Fruit fly (Drosophila melanogaster): ENCODE measurements around the gene Gr93b.

Gene Gr93b

DNA sequence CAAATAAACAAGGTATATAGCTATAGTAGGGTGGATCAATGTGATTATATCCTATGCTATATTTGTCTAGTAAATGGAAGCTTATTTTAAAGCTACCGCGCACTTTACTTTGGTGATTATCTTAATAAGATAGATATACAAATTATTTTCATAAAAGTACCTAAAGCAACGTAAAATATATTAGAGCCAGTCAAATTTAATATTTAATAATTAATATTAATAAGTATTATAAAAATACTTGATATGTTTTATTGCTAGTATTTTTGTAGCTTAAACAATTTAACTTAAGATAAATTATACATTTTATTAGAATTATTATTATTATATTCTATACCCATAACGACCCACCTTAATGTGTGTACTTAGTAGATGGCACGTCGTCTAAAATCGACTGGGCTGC lies 3.9 kb downstream of the Gr93b start:
- no peak for TF ChIP-seq CG16813 (GFP tag; IDR thresholded peaks at IDR 0.05; ENCODE audit: partially characterized antibody)
- no peak for TF ChIP-seq CG9797 (GFP tag; optimal IDR thresholded peaks at IDR 0.05)
- TF ChIP-seq CG12391 (tag; optimal IDR thresholded peaks at IDR 0.05) = peak; percentile 38
- no peak for TF ChIP-seq tna (GFP tag; IDR thresholded peaks at IDR 0.05; ENCODE audit: partially characterized antibody)
- TF ChIP-seq Poxn (GFP tag; IDR thresholded peaks at IDR 0.05) = no peak
- no peak for TF ChIP-seq CG2889 (GFP tag; IDR thresholded peaks at IDR 0.05)
- peak; percentile 19 for TF ChIP-seq fd96Cb (tag; optimal IDR thresholded peaks at IDR 0.05)
- peak; percentile 13 for TF ChIP-seq CG9727 (GFP tag; optimal IDR thresholded peaks at IDR 0.05)
- no peak for TF ChIP-seq Hmr (GFP tag; optimal IDR thresholded peaks at IDR 0.05)
- no peak for TF ChIP-seq seq (GFP tag; IDR thresholded peaks at IDR 0.05)
- no peak for TF ChIP-seq twi (tag; optimal IDR thresholded peaks at IDR 0.05)
- TF ChIP-seq BEAF-32 (GFP tag; optimal IDR thresholded peaks at IDR 0.05) = no peak
- TF ChIP-seq H2.0 (GFP tag; IDR thresholded peaks at IDR 0.05) = no peak
- TF ChIP-seq chn (GFP tag; optimal IDR thresholded peaks at IDR 0.05) = no peak
- peak; percentile 7 for TF ChIP-seq caup (GFP tag; optimal IDR thresholded peaks at IDR 0.05; ENCODE audit: severe bottlenecking)
- TF ChIP-seq Dref (GFP tag; IDR thresholded peaks at IDR 0.05) = no peak
- no peak for TF ChIP-seq ems (GFP tag; optimal IDR thresholded peaks at IDR 0.05)
- peak; percentile 73 for TF ChIP-seq CG2678 (tag; optimal IDR thresholded peaks at IDR 0.05)
- peak; percentile 38 for TF ChIP-seq CG15269 (tag; optimal IDR thresholded peaks at IDR 0.05)
- peak; percentile 52 for TF ChIP-seq CG2712 (tag; optimal IDR thresholded peaks at IDR 0.05)
- peak; percentile 33 for TF ChIP-seq BtbVII (GFP tag; optimal IDR thresholded peaks at IDR 0.05)
- no peak for TF ChIP-seq amos (GFP tag; IDR thresholded peaks at IDR 0.05; ENCODE audit: partially characterized antibody)
- TF ChIP-seq CG1647 (GFP tag; optimal IDR thresholded peaks at IDR 0.05) = no peak
- no peak for TF ChIP-seq HLH54F (GFP tag; optimal IDR thresholded peaks at IDR 0.05)
- no peak for TF ChIP-seq ken (GFP tag; IDR thresholded peaks at IDR 0.05)
- TF ChIP-seq D19A (tag; optimal IDR thresholded peaks at IDR 0.05) = peak; percentile 53
- no peak for TF ChIP-seq esg (GFP tag; conservative IDR thresholded peaks at IDR 0.05)
- peak; percentile 34 for TF ChIP-seq phol (tag; optimal IDR thresholded peaks at IDR 0.05)
- 0 out of 3 replicates have a peak, but pooled peaks have one; percentile 15 for TF ChIP-seq row (GFP tag; IDR thresholded peaks at IDR 0.05)
- TF ChIP-seq Sox102F (GFP tag; optimal IDR thresholded peaks at IDR 0.05) = peak; percentile 53
- no peak for TF ChIP-seq Myb (GFP tag; optimal IDR thresholded peaks at IDR 0.05)
- TF ChIP-seq CG17361 (GFP tag; IDR thresholded peaks at IDR 0.05) = peak; percentile 51; the same call in 1 of the 3 replicates
- TF ChIP-seq CG18262 (tag; optimal IDR thresholded peaks at IDR 0.05) = peak; percentile 63
- TF ChIP-seq CG31441 (GFP tag; IDR thresholded peaks at IDR 0.05) = peak; percentile 54
- peak; percentile 61 for TF ChIP-seq CG13424 (tag; optimal IDR thresholded peaks at IDR 0.05)
- TF ChIP-seq odd (GFP tag; optimal IDR thresholded peaks at IDR 0.05) = peak; percentile 15
- no peak for TF ChIP-seq scrt (GFP tag; optimal IDR thresholded peaks at IDR 0.05)
- no peak for TF ChIP-seq CG7556 (GFP tag; optimal IDR thresholded peaks at IDR 0.05)
- no peak for TF ChIP-seq Hr78 (GFP tag; optimal IDR thresholded peaks at IDR 0.05)
- TF ChIP-seq bcd (GFP tag; optimal IDR thresholded peaks at IDR 0.05) = no peak
- TF ChIP-seq da (GFP tag; optimal IDR thresholded peaks at IDR 0.05) = no peak
- TF ChIP-seq fu2 (GFP tag; optimal IDR thresholded peaks at IDR 0.05) = no peak
- peak; percentile 35 for TF ChIP-seq CG17829 (tag; optimal IDR thresholded peaks at IDR 0.05)
- peak; percentile 47 for TF ChIP-seq Asciz (GFP tag; optimal IDR thresholded peaks at IDR 0.05)
- no peak for TF ChIP-seq vvl (GFP tag; IDR thresholded peaks at IDR 0.05)
- peak; percentile 37; the same call in 1 of the 2 replicates for TF ChIP-seq Drgx (GFP tag; IDR thresholded peaks at IDR 0.05)
- no peak for TF ChIP-seq Dip2 (GFP tag; IDR thresholded peaks at IDR 0.05)
- TF ChIP-seq CG15514 (GFP tag; optimal IDR thresholded peaks at IDR 0.05) = peak; percentile 7
- TF ChIP-seq Sox100B (GFP tag; optimal IDR thresholded peaks at IDR 0.05) = peak; percentile 65
- TF ChIP-seq disco-r (GFP tag; optimal IDR thresholded peaks at IDR 0.05) = no peak
